Worm (Caenorhabditis elegans) whole organism, L4 larva: Measurements from ENCODE around the gene F53B2.8.
"Not testable (repeated sequence)": the region's sequence is repeated elsewhere in the genome, so short reads cannot be mapped to it uniquely, and the experiment has no call there.

Experiments
- F44E2.7 ChIP-seq: fragments of 200-800 bp; sonication (Bioruptor generic); IDR thresholded peaks from 2 replicates; pipeline ENCODE4 v2.1.2; 2022; ENCODE audit warnings: missing genetic modification characterization, missing compliant biosample characterization
- F49E8.2 ChIP-seq: sonication (generic microtip); optimal IDR thresholded peaks from 2 replicates; lab custom pipeline; 2016; ENCODE audit warnings: missing compliant biosample characterization, mild to moderate bottlenecking, missing genetic modification characterization, borderline replicate concordance
- R02D3.7 ChIP-seq: fragments of 150-350 bp; sonication (generic microtip); optimal IDR thresholded peaks from 3 replicates; lab custom pipeline; 2014; ENCODE audit warnings: missing biosample characterization, missing genetic modification characterization
- T26A8.4 ChIP-seq: fragments of 200-800 bp; sonication (Bioruptor generic); IDR thresholded peaks from 2 replicates; pipeline ENCODE4 v1.3.6; 2022; ENCODE audit warnings: missing genetic modification characterization, missing compliant biosample characterization
- aha-1 ChIP-seq: fragments of 150-350 bp; peaks from one replicate; lab custom pipeline; 2014; ENCODE audit warnings: missing biosample characterization, missing genetic modification characterization
- ama-1 ChIP-seq: fragments of 150-350 bp; optimal IDR thresholded peaks from 2 replicates; lab custom pipeline; 2014; ENCODE audit warnings: inconsistent platforms, mixed read lengths
- ceh-62 ChIP-seq: sonication (generic microtip); optimal IDR thresholded peaks from 2 replicates; lab custom pipeline; 2017; ENCODE audit warnings: missing biosample characterization, missing genetic modification characterization
- ceh-82 ChIP-seq: sonication (generic microtip); optimal IDR thresholded peaks from 2 replicates; lab custom pipeline; 2017; ENCODE audit warnings: missing biosample characterization, missing genetic modification characterization
- ces-1 ChIP-seq: fragments of 150-350 bp; sonication (generic microtip); optimal IDR thresholded peaks from 4 replicates; lab custom pipeline; 2014; ENCODE audit warnings: missing biosample characterization, missing genetic modification reagents, missing genetic modification characterization
- daf-12 ChIP-seq: fragments of 150-350 bp; optimal IDR thresholded peaks from 2 replicates; lab custom pipeline; 2014; ENCODE audit warnings: missing biosample characterization, missing genetic modification reagents, missing genetic modification characterization
- dmd-8 ChIP-seq: fragments of 200-800 bp; sonication (Bioruptor generic); IDR thresholded peaks from 2 replicates; pipeline ENCODE4 v1.3.6; 2022; ENCODE audit warnings: missing genetic modification characterization, missing compliant biosample characterization
- dpl-1 ChIP-seq: fragments of 150-350 bp; optimal IDR thresholded peaks from 2 replicates; lab custom pipeline; 2014; ENCODE audit warnings: missing biosample characterization, missing genetic modification reagents, missing genetic modification characterization
- egl-27 ChIP-seq: sonication (generic microtip); optimal IDR thresholded peaks from 3 replicates; lab custom pipeline; 2017; ENCODE audit warnings: missing biosample characterization, missing genetic modification reagents, missing genetic modification characterization
- egl-43 ChIP-seq: fragments of 200-800 bp; sonication (Bioruptor generic); IDR thresholded peaks from 2 replicates; pipeline ENCODE4 v1.3.6; 2022; ENCODE audit warnings: missing genetic modification reagents, missing genetic modification characterization, missing compliant biosample characterization
- fos-1 ChIP-seq: fragments of 150-350 bp; optimal IDR thresholded peaks from 2 replicates; lab custom pipeline; 2014; ENCODE audit warnings: missing biosample characterization, missing genetic modification characterization
- gei-8 ChIP-seq: fragments of 200-800 bp; sonication (Bioruptor generic); optimal IDR thresholded peaks from 2 replicates; lab custom pipeline; 2018; ENCODE audit warnings: mild to moderate bottlenecking, missing genetic modification characterization, missing compliant biosample characterization
- lim-7 ChIP-seq: fragments of 200-800 bp; sonication (Bioruptor generic); IDR thresholded peaks from 2 replicates; pipeline ENCODE4 v1.3.6; 2022; ENCODE audit warnings: missing genetic modification characterization, missing compliant biosample characterization
- lin-13 ChIP-seq: fragments of 150-350 bp; optimal IDR thresholded peaks from 2 replicates; lab custom pipeline; 2014; ENCODE audit warnings: missing biosample characterization, missing genetic modification reagents, missing genetic modification characterization
- lin-15B ChIP-seq: fragments of 150-350 bp; sonication (generic microtip); optimal IDR thresholded peaks from 3 replicates; lab custom pipeline; 2014; ENCODE audit warnings: missing biosample characterization, missing genetic modification characterization
- lin-29 ChIP-seq: fragments of 200-800 bp; sonication (Bioruptor generic); IDR thresholded peaks from 2 replicates; pipeline ENCODE4 v1.3.6; 2022; ENCODE audit warnings: missing genetic modification reagents, missing genetic modification characterization, missing compliant biosample characterization
- lsy-2 ChIP-seq, 2 experiments: fragments of 150-350 bp in 1 of 2; sonication (generic microtip) in 1 of 2; optimal IDR thresholded peaks; 2 replicates each; lab custom pipeline; 2014 to 2017; ENCODE audit warnings: missing biosample characterization in 2 of 2, missing genetic modification characterization in 2 of 2
- mes-2 ChIP-seq: sonication (generic microtip); optimal IDR thresholded peaks from 2 replicates; lab custom pipeline; 2016; ENCODE audit warnings: missing genotype, mild to moderate bottlenecking, missing genetic modification characterization, missing compliant biosample characterization; ENCODE audit not compliant: poor library complexity, severe bottlenecking
- mxl-2 ChIP-seq: fragments of 200-800 bp; sonication (Bioruptor generic); conservative IDR thresholded peaks from 2 replicates; pipeline ENCODE4 v1.3.6; 2022; ENCODE audit warnings: missing genetic modification reagents, missing genetic modification characterization, missing compliant biosample characterization
- nhr-11 ChIP-seq: fragments of 150-350 bp; optimal IDR thresholded peaks from 2 replicates; lab custom pipeline; 2014; ENCODE audit warnings: missing biosample characterization, missing genetic modification characterization
- nhr-111 ChIP-seq: fragments of 200-800 bp; sonication (Bioruptor generic); optimal IDR thresholded peaks from 2 replicates; lab custom pipeline; 2018; ENCODE audit warnings: mild to moderate bottlenecking, missing genetic modification characterization, missing compliant biosample characterization
- nhr-42 ChIP-seq: fragments of 200-800 bp; sonication (Bioruptor generic); IDR thresholded peaks from 2 replicates; pipeline ENCODE4 v1.3.6; 2022; ENCODE audit warnings: missing genetic modification characterization, missing compliant biosample characterization
- nhr-6 ChIP-seq: fragments of 150-350 bp; optimal IDR thresholded peaks from 2 replicates; lab custom pipeline; 2014; ENCODE audit warnings: missing biosample characterization, missing genetic modification characterization
- nhr-76 ChIP-seq: fragments of 150-350 bp; optimal IDR thresholded peaks from 2 replicates; lab custom pipeline; 2014; ENCODE audit warnings: missing biosample characterization, missing genetic modification characterization
- nhr-77 ChIP-seq: fragments of 150-350 bp; optimal IDR thresholded peaks from 2 replicates; lab custom pipeline; 2014; ENCODE audit warnings: missing biosample characterization, missing genetic modification characterization
- php-3 ChIP-seq: fragments of 200-800 bp; sonication (Bioruptor generic); IDR thresholded peaks from 2 replicates; pipeline ENCODE4 v1.3.6; 2022; ENCODE audit warnings: missing genetic modification reagents, missing genetic modification characterization, missing compliant biosample characterization
- unc-62 ChIP-seq, 3 experiments: fragments of 150-350 bp in 1 of 3; sonication (generic microtip); optimal IDR thresholded peaks in 2 of 3; peaks in 1 of 3; 1 replicate in 1 of 3; 2 replicates in 2 of 3; lab custom pipeline; 2014 to 2017; ENCODE audit warnings: missing biosample characterization in 3 of 3, missing genetic modification characterization in 3 of 3, missing genetic modification reagents in 3 of 3, missing genotype in 1 of 3
- zag-1 ChIP-seq: fragments of 150-350 bp; optimal IDR thresholded peaks from 2 replicates; lab custom pipeline; 2014; ENCODE audit warnings: missing biosample characterization, missing genetic modification characterization
- zip-11 ChIP-seq: fragments of 200-800 bp; sonication (Bioruptor generic); IDR thresholded peaks from 2 replicates; pipeline ENCODE4 v1.3.6; 2022; ENCODE audit warnings: missing genetic modification characterization, missing compliant biosample characterization
- ztf-7 ChIP-seq: fragments of 150-350 bp; optimal IDR thresholded peaks from 2 replicates; lab custom pipeline; 2014; ENCODE audit warnings: missing biosample characterization, missing genetic modification characterization

Gene F53B2.8

DNA sequence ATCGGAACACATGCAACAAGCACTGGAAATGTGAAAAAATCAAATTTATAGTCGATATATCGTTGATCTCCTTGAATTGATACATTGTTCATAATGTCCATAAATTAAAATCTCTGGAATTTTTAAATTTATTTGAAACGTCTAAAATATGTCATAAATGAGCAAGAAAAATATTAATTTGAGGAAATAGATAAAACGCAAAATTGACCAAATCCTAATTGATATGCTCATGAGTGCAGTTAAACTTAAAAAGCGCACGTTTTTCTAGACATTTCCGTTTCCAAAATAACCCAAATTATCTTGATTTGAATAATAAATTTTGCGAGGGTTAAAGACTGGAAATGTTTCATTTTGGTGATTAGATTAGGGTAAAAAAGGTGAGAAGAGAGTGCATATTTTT, 4.7 kb downstream of the F53B2.8 start, which contains the start of gene sru-13:
Gene sru-13, minus strand, starts transcription at position 101 of the 400 bp plus-strand sequence.
- TF ChIP-seq F44E2.7 (GFP tag; lab: Robert Waterston, UW) (no peak), aha-1 (tag; lab: Kevin White, UChicago) (peak; percentile 75)

DNA sequence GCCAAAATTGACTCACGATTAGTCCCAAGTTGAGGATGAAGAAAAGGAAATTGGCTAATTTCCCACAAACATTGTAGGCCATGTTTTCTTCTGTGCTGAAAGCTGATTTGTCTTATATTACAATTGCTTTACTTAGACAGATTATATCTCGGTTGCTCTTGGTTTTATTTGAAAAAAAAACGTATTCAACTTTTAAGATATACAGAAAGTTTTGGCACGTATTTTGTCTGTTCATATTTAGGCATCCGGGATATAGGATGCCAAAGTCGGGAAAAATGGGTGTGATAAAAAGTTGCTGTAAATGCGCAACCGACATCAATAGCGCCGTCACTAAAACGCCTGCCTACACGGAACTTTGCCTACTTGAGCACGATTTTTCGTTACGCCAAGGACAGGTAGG, 7.0 kb downstream of the F53B2.8 start, which contains the start of gene tsp-4:
Gene tsp-4, minus strand, starts transcription at position 101 of the 400 bp plus-strand sequence.
- no peak for TF ChIP-seq zip-11 (GFP tag; lab: Robert Waterston, UW)
- TF ChIP-seq F49E8.2 (tag; lab: Kevin White, UChicago), result no peak
- peak in 1 of 2 experiments; percentile 16 for TF ChIP-seq unc-62 (GFP tag; optimal IDR thresholded peaks at IDR 0.05 in 1 of 2; lab: Kevin White, UChicago)
- no peak for TF ChIP-seq unc-62 (tag; optimal IDR thresholded peaks at IDR 0.05; lab: Kevin White, UChicago)
- TF ChIP-seq php-3 (GFP tag; lab: Robert Waterston, UW), result no peak

DNA sequence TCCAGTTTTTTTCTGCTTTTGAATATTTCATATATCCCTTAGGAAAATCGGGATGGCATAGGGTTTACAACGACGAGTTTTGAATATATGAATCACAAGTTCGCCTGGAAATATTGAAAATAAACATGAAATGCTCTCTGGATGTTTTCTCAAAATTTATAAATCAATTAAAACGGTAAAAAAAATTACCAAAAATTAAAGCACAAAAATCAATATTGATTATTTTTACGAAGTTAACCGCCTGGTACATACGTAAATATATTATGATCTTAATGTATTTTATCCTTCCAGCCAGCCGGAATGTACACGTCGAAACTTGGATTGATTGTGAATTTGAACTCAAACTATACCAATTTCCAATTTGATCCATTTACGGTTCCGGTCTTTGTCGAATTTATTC, 21.8 kb downstream of the F53B2.8 start, which contains the start of gene sru-17:
Gene sru-17, plus strand, starts transcription at position 301 of the 400 bp plus-strand sequence.
- not testable (repeated sequence) for TF ChIP-seq nhr-77, fos-1, daf-12 (tag; lab: Kevin White, UChicago)

DNA sequence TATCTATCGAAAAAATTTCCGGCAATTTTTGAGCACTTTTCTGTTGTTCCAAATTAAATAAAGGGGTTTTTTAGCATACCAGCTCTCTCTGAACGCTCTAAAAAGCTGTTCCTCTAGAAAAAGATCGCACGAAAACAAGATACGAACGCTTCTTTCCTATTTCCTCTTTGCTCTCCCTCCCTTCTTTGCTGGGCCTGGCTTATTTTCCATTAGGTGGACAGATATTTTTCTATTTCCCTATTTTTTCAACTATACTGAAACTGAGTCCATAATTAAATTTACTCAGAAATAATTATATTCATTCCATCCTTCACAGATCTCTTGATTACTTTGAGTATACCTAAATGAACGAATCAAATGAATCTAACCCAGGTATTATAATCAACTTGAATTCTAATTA, 25.2 kb downstream of the F53B2.8 start, which contains the start of gene sru-18:
Gene sru-18, plus strand, starts transcription at position 301 of the 400 bp plus-strand sequence.
- TF ChIP-seq mes-2 (tag; lab: Kevin White, UChicago) (no peak), dpl-1 (GFP tag; lab: Kevin White, UChicago) (no peak), ceh-62 (tag; lab: Kevin White, UChicago) (no peak), ama-1 (lab: Kevin White, UChicago) (no peak), nhr-42 (GFP tag; lab: Robert Waterston, UW) (no peak), lim-7 (no peak), lin-13 (GFP tag; lab: Kevin White, UChicago) (no peak), nhr-6 (no peak), ceh-82 (no peak), nhr-11 (tag; lab: Kevin White, UChicago) (no peak), zag-1 (tag; lab: Kevin White, UChicago) (no peak), nhr-76 (tag; lab: Kevin White, UChicago) (no peak), dmd-8 (GFP tag; lab: Robert Waterston, UW) (no peak), lin-29 (GFP tag; lab: Robert Waterston, UW) (no peak), egl-27 (tag; lab: Kevin White, UChicago) (no peak), nhr-111 (no peak), egl-43 (GFP tag; lab: Robert Waterston, UW) (no peak), T26A8.4 (no peak), ztf-7 (tag; lab: Kevin White, UChicago) (no peak), lsy-2 (tag; optimal IDR thresholded peaks at IDR 0.05; lab: Kevin White, UChicago) (no peak)

DNA sequence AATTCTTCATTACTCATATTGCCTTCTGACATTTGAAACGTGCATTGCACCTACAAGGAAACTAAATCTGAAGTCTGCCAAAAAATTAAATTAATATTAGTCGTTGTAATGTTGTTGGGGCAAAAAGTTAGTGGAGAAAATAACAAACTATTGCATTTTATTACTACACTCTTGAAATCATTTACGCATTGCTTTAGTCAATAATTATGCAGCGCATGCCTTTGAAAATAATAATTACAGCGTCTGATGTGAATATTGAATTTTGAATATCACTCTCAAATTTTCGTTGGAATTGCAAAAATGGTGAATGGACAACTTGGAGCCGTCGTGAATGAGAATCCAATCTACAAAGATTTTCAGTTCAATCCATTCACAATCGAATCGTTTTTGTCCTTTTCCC, 29.0 kb downstream of the F53B2.8 start, which contains the start of gene sru-19:
Gene sru-19, plus strand, starts transcription at position 301 of the 400 bp plus-strand sequence.
- no peak for TF ChIP-seq gei-8

DNA sequence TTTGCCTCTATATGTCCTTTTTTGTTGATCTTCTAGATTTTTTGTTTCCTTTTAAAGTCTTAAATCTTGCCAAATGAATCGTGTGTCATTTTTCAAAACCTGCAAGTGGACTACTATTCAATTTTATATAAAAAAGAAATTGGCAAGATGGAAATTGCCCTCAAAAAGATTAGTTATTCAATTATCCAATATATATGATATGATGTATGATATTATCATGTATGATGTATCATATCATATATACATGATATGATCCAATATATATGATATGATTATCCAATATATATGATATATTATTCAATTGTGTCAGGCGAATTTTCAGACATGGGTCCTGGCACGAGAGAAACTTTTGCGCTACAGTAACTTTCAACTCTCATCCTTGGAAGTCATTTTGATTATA, 32.0 kb downstream of the F53B2.8 start, which contains the start of gene sru-20:
Gene sru-20, plus strand, starts transcription at position 301 of the 400 bp plus-strand sequence.
- no peak for TF ChIP-seq lin-15B (tag; lab: Kevin White, UChicago)
- TF ChIP-seq mxl-2 (GFP tag; lab: Robert Waterston, UW), result no peak
- no peak for TF ChIP-seq ces-1
- TF ChIP-seq T26A8.4, result no peak
- TF ChIP-seq R02D3.7 (tag; lab: Kevin White, UChicago), result no peak
- TF ChIP-seq, all 104 proteins: peak for 0
